Fruit fly (Drosophila melanogaster) S2 (cell line): ENCODE data around the gene CG13601.

Source experiments
- CG8478 ChIP-seq: fragments of >200 bp; optimal IDR thresholded peaks from 2 replicates; lab custom pipeline; 2018
- CTCF ChIP-seq, 2 experiments: fragments of >200 bp; optimal IDR thresholded peaks; 2 replicates each; lab custom pipeline; 2018

dm6 chr3R:23942550-23942949 lies 15.1 kb upstream of the CG13601 start:
- TF ChIP-seq CTCF (optimal IDR thresholded peaks at IDR 0.05; lab: Kevin White, UChicago) (no peak), CG8478 (lab: Kevin White, UChicago) (no peak)
